Fruit fly (Drosophila melanogaster): ENCODE results near the gene sle.
A peak's percentile ranks its signal among the peaks of the same experiment; 100 is the strongest.
"Not testable (repeated sequence)": the region's sequence is repeated elsewhere in the genome, so short reads cannot be mapped to it uniquely, and the experiment has no call there.

The sle gene

dm6 chr3R:10332823-10333263, at the start of gene sle:
TSS of gene sle (plus strand) at chr3R:10333115.
- no peak for TF ChIP-seq noc (tag; optimal IDR thresholded peaks at IDR 0.05)

dm6 chr3R:10284169-10284568, 48.7 kb upstream of the sle start:
- TF ChIP-seq noc (tag; optimal IDR thresholded peaks at IDR 0.05) = no peak

dm6 chr3R:10311076-10311744, 21.7 kb upstream of the sle start, which contains the start of gene CG6293:
TSS of gene CG6293 (minus strand) at chr3R:10311613.
- no peak for TF ChIP-seq noc (tag; optimal IDR thresholded peaks at IDR 0.05)

- no peak for TF ChIP-seq noc (tag; optimal IDR thresholded peaks at IDR 0.05)
Measured at dm6 chr3R:10311745-10312088, 21.2 kb upstream of the sle start.

dm6 chr3R:10330734-10331642, 1.9 kb upstream of the sle start, which contains the start of the genes Bruce and CG12818:
TSS of gene Bruce (minus strand) at chr3R:10331353.
TSS of gene CG12818 (plus strand) at chr3R:10331581.
- TF ChIP-seq noc (tag; optimal IDR thresholded peaks at IDR 0.05) = no peak

- not testable (repeated sequence) for TF ChIP-seq noc (tag; optimal IDR thresholded peaks at IDR 0.05)
Measured at dm6 chr3R:10338042-10338441, 5.1 kb downstream of the sle start, which contains the start of gene CG12592. TSS of gene CG12592 (plus strand) at chr3R:10338342.

- TF ChIP-seq noc (tag; optimal IDR thresholded peaks at IDR 0.05) = not testable (repeated sequence)
Measured at dm6 chr3R:10340649-10341048, 7.7 kb downstream of the sle start, which contains the start of gene CG18545. TSS of gene CG18545 (plus strand) at chr3R:10340949.

- not testable (repeated sequence) for TF ChIP-seq noc (tag; optimal IDR thresholded peaks at IDR 0.05)
Measured at dm6 chr3R:10348461-10348860, 15.5 kb downstream of the sle start, which contains the start of gene CG31406. TSS of gene CG31406 (plus strand) at chr3R:10348761.

- no peak for TF ChIP-seq noc (tag; optimal IDR thresholded peaks at IDR 0.05)
Measured at dm6 chr3R:10349987-10350386, 17.1 kb downstream of the sle start, which contains the start of gene jumu. TSS of gene jumu (plus strand) at chr3R:10350182.

- peak; percentile 84 for TF ChIP-seq noc (tag; optimal IDR thresholded peaks at IDR 0.05)
Measured at dm6 chr3R:10350741-10351629, 18.1 kb downstream of the sle start.

dm6 chr3R:10351960-10352458, 19.1 kb downstream of the sle start:
- no peak for TF ChIP-seq noc (tag; optimal IDR thresholded peaks at IDR 0.05)

- no peak for TF ChIP-seq noc (tag; optimal IDR thresholded peaks at IDR 0.05)
Measured at dm6 chr3R:10352844-10353243, 19.9 kb downstream of the sle start.

dm6 chr3R:10353932-10354703, 21.2 kb downstream of the sle start:
- TF ChIP-seq noc (tag; optimal IDR thresholded peaks at IDR 0.05) = no peak

dm6 chr3R:10355840-10356562, 23.1 kb downstream of the sle start:
- TF ChIP-seq noc (tag; optimal IDR thresholded peaks at IDR 0.05) = no peak

Measured in whole organism, larva.